Worm (Caenorhabditis elegans): ENCODE results near the gene plc-1.

ce11 chrX:10853271-10853670 lies 14.8 kb upstream of the plc-1 start:
- TF ChIP-seq tlf-1 (GFP tag; optimal IDR thresholded peaks at IDR 0.05): no peak
- no peak for TF ChIP-seq snpc-4 (GFP tag; optimal IDR thresholded peaks at IDR 0.05)
- TF ChIP-seq snpc-4 (tag; optimal IDR thresholded peaks at IDR 0.05): no peak
- TF ChIP-seq die-1 (tag; optimal IDR thresholded peaks at IDR 0.05): no peak
- TF ChIP-seq nhr-90 (tag; optimal IDR thresholded peaks at IDR 0.05): no peak
